Fruit fly (Drosophila melanogaster): Measurements from ENCODE around the gene Tmep.

dm6 chr3L:1586266-1587054 is 17.5 kb downstream of the Tmep start:
- TF ChIP-seq Hr96 (GFP tag; optimal IDR thresholded peaks at IDR 0.05) (peak; percentile 45), CG12768 (GFP tag; optimal IDR thresholded peaks at IDR 0.05) (peak; percentile 65), toe (GFP tag; optimal IDR thresholded peaks at IDR 0.05) (no peak)

All from whole organism, adult.